Fruit fly (Drosophila melanogaster) whole organism, embryonic: ENCODE measurements around the gene xmas.
A peak's percentile ranks its signal among the peaks of the same experiment; 100 is the strongest.

Experiments used
- Bgb ChIP-seq: fragments of 200-800 bp; sonication (Bioruptor generic); IDR thresholded peaks from 2 replicates; pipeline ENCODE4 v1.3.6; 2022; ENCODE audit warnings: missing biosample characterization, missing genetic modification characterization; ENCODE audit not compliant: partially characterized antibody
- CG11723 ChIP-seq: fragments of 200-800 bp; sonication (Bioruptor generic); optimal IDR thresholded peaks from 2 replicates; lab custom pipeline; 2017; ENCODE audit warnings: missing biosample characterization, mild to moderate bottlenecking, missing genetic modification characterization
- CG13296 ChIP-seq: fragments of 200-800 bp; sonication (Bioruptor generic); optimal IDR thresholded peaks from 3 replicates; lab custom pipeline; 2018; ENCODE audit warnings: missing biosample characterization, mild to moderate bottlenecking, missing genetic modification characterization
- CG15696 ChIP-seq: fragments of 200-800 bp; sonication (Bioruptor generic); optimal IDR thresholded peaks from 2 replicates; lab custom pipeline; 2019; ENCODE audit warnings: missing biosample characterization, mild to moderate bottlenecking, missing genetic modification characterization, moderate library complexity
- CG16813 ChIP-seq: fragments of 200-800 bp; sonication (Bioruptor generic); IDR thresholded peaks from 3 replicates; pipeline ENCODE4 v1.3.6; 2022; ENCODE audit warnings: missing biosample characterization, missing genetic modification characterization; ENCODE audit not compliant: partially characterized antibody
- CG17359 ChIP-seq: fragments of 200-800 bp; sonication (Bioruptor generic); optimal IDR thresholded peaks from 3 replicates; lab custom pipeline; 2018; ENCODE audit warnings: missing biosample characterization, mild to moderate bottlenecking, missing genetic modification characterization, moderate library complexity
- CG17612 ChIP-seq: fragments of 200-800 bp; sonication (Bioruptor generic); IDR thresholded peaks from 2 replicates; pipeline ENCODE4 v1.3.6; 2022; ENCODE audit warnings: missing biosample characterization, missing genetic modification characterization
- CG17829 ChIP-seq: fragments of 200-800 bp; optimal IDR thresholded peaks from 2 replicates; lab custom pipeline; 2019; ENCODE audit warnings: missing biosample characterization, mild to moderate bottlenecking, missing genetic modification characterization, moderate library complexity
- CG1832 ChIP-seq: fragments of 200-800 bp; sonication (Bioruptor generic); optimal IDR thresholded peaks from 2 replicates; lab custom pipeline; 2017; ENCODE audit warnings: missing biosample characterization, mild to moderate bottlenecking, missing genetic modification characterization, inconsistent platforms
- CG2875 ChIP-seq: fragments of 200-800 bp; sonication (Bioruptor generic); optimal IDR thresholded peaks from 2 replicates; lab custom pipeline; 2017; ENCODE audit warnings: missing biosample characterization, mild to moderate bottlenecking, missing genetic modification characterization, missing genetic modification reagents
- CG4617 ChIP-seq: fragments of 200-800 bp; sonication (Bioruptor generic); optimal IDR thresholded peaks from 3 replicates; lab custom pipeline; 2016; ENCODE audit warnings: missing biosample characterization, missing genetic modification characterization, borderline replicate concordance
- CG9817 ChIP-seq: fragments of 200-800 bp; sonication (Bioruptor generic); optimal IDR thresholded peaks from 2 replicates; lab custom pipeline; 2018; ENCODE audit warnings: missing biosample characterization, mild to moderate bottlenecking, missing genetic modification characterization, moderate library complexity
- CTCF ChIP-seq: fragments of 200-800 bp; sonication (Bioruptor generic); optimal IDR thresholded peaks from 2 replicates; lab custom pipeline; 2017; ENCODE audit warnings: missing biosample characterization, mild to moderate bottlenecking, missing genetic modification characterization, moderate library complexity
- CrebB ChIP-seq: fragments of 200-800 bp; sonication (Bioruptor generic); optimal IDR thresholded peaks from 3 replicates; lab custom pipeline; 2018; ENCODE audit warnings: missing biosample characterization, mild to moderate bottlenecking, missing genetic modification characterization
- Doc3 ChIP-seq: fragments of 200-800 bp; sonication (Bioruptor generic); IDR thresholded peaks from 3 replicates; pipeline ENCODE4 v1.3.6; 2022; ENCODE audit warnings: missing biosample characterization, missing genetic modification characterization; ENCODE audit not compliant: partially characterized antibody
- ERR ChIP-seq: fragments of 200-800 bp; sonication (Bioruptor generic); optimal IDR thresholded peaks from 2 replicates; lab custom pipeline; 2016; ENCODE audit warnings: missing biosample characterization, missing genetic modification characterization
- Ets65A ChIP-seq: fragments of 200-800 bp; sonication (Bioruptor generic); peaks from one replicate; lab custom pipeline; 2016; ENCODE audit warnings: missing biosample characterization, missing genetic modification characterization
- Fer1 ChIP-seq: fragments of 200-800 bp; sonication (Bioruptor generic); optimal IDR thresholded peaks from 2 replicates; lab custom pipeline; 2017; ENCODE audit warnings: missing biosample characterization, mild to moderate bottlenecking, missing genetic modification characterization
- HmgZ ChIP-seq: fragments of 200-800 bp; sonication (Bioruptor generic); optimal IDR thresholded peaks from 2 replicates; lab custom pipeline; 2018; ENCODE audit warnings: missing biosample characterization, mild to moderate bottlenecking, missing genetic modification characterization
- Hr39 ChIP-seq: fragments of >200 bp; optimal IDR thresholded peaks from 2 replicates; lab custom pipeline; 2017
- MBD-R2 ChIP-seq: fragments of 200-800 bp; sonication (Bioruptor generic); IDR thresholded peaks from 2 replicates; pipeline ENCODE4 v1.3.6; 2022; ENCODE audit warnings: missing biosample characterization, missing genetic modification characterization
- MESR4 ChIP-seq: fragments of 200-800 bp; sonication (Bioruptor generic); optimal IDR thresholded peaks from 2 replicates; lab custom pipeline; 2018; ENCODE audit warnings: missing biosample characterization, mild to moderate bottlenecking, missing genetic modification characterization, moderate library complexity
- Med ChIP-seq: fragments of 200-800 bp; sonication (Bioruptor generic); peaks from one replicate; lab custom pipeline; 2016; ENCODE audit warnings: missing biosample characterization, missing genetic modification characterization, mild to moderate bottlenecking, inconsistent platforms, moderate library complexity
- Sry-β ChIP-seq: fragments of 200-800 bp; sonication (Bioruptor generic); optimal IDR thresholded peaks from 2 replicates; lab custom pipeline; 2018; ENCODE audit warnings: missing biosample characterization, mild to moderate bottlenecking, missing genetic modification characterization, moderate library complexity
- Taf1 ChIP-seq: fragments of 200-800 bp; sonication (Bioruptor generic); IDR thresholded peaks from 2 replicates; pipeline ENCODE4 v1.3.6; 2022; ENCODE audit warnings: missing biosample characterization, missing genetic modification characterization
- crol ChIP-seq: fragments of 200-800 bp; sonication (Bioruptor generic); IDR thresholded peaks from 2 replicates; pipeline ENCODE4 v1.3.6; 2022; ENCODE audit warnings: missing biosample characterization, missing genetic modification characterization
- cwo ChIP-seq: fragments of 200-800 bp; sonication (Bioruptor generic); optimal IDR thresholded peaks from 3 replicates; lab custom pipeline; 2017; ENCODE audit warnings: missing biosample characterization, missing genetic modification characterization, mild to moderate bottlenecking, moderate library complexity, missing genetic modification reagents
- fd64A ChIP-seq: fragments of 200-800 bp; sonication (Bioruptor generic); optimal IDR thresholded peaks from 3 replicates; lab custom pipeline; 2018; ENCODE audit warnings: missing biosample characterization, mild to moderate bottlenecking, missing genetic modification characterization
- grn ChIP-seq: fragments of 200-800 bp; sonication (Bioruptor generic); optimal IDR thresholded peaks from 3 replicates; lab custom pipeline; 2017; ENCODE audit warnings: missing biosample characterization, missing genetic modification characterization
- hbn ChIP-seq: fragments of 200-800 bp; sonication (Bioruptor generic); IDR thresholded peaks from 2 replicates; pipeline ENCODE4 v1.3.6; 2022; ENCODE audit warnings: missing biosample characterization, missing genetic modification characterization; ENCODE audit not compliant: partially characterized antibody
- her ChIP-seq: fragments of 200-800 bp; sonication (Bioruptor generic); optimal IDR thresholded peaks from 2 replicates; lab custom pipeline; 2016; ENCODE audit warnings: missing biosample characterization, missing genetic modification characterization
- insv ChIP-seq, 2 experiments: fragments of 200-800 bp; sonication (Bioruptor generic); optimal IDR thresholded peaks; 3 replicates each; lab custom pipeline; 2016 to 2018; ENCODE audit warnings: missing biosample characterization in 2 of 2, missing genetic modification characterization in 2 of 2
- kni ChIP-seq: fragments of 200-800 bp; sonication (Bioruptor generic); optimal IDR thresholded peaks from 3 replicates; lab custom pipeline; 2017; ENCODE audit warnings: mild to moderate bottlenecking, missing biosample characterization, missing genetic modification reagents, missing genetic modification characterization
- nom ChIP-seq: fragments of 200-800 bp; sonication (Bioruptor generic); optimal IDR thresholded peaks from 2 replicates; lab custom pipeline; 2017; ENCODE audit warnings: missing biosample characterization, missing genetic modification characterization, mild to moderate bottlenecking, moderate library complexity, missing genetic modification reagents
- onecut ChIP-seq: fragments of 200-800 bp; sonication (Bioruptor generic); IDR thresholded peaks from 2 replicates; pipeline ENCODE4 v1.3.6; 2022; ENCODE audit warnings: missing biosample characterization, missing genetic modification characterization
- pan ChIP-seq, 4 experiments: fragments of >200 bp in 3 of 4; fragments of 200-800 bp in 1 of 4; sonication (Bioruptor generic) in 1 of 4; optimal IDR thresholded peaks in 3 of 4; IDR thresholded peaks in 1 of 4; 2 replicates each; pipeline versions ENCODE4 v1.3.6 to Lab custom; 2017 to 2022; ENCODE audit warnings: missing biosample characterization in 2 of 4, missing genetic modification characterization in 2 of 4, mixed read lengths in 1 of 4
- psq ChIP-seq: fragments of 200-800 bp; sonication (Bioruptor generic); optimal IDR thresholded peaks from 2 replicates; lab custom pipeline; 2017; ENCODE audit warnings: missing biosample characterization, missing genetic modification characterization
- salm ChIP-seq: fragments of 200-800 bp; sonication (Bioruptor generic); optimal IDR thresholded peaks from 2 replicates; lab custom pipeline; 2018; ENCODE audit warnings: missing biosample characterization, mild to moderate bottlenecking, missing genetic modification characterization
- sens ChIP-seq: fragments of 200-800 bp; sonication (Bioruptor generic); peaks from one replicate; lab custom pipeline; 2016; ENCODE audit warnings: missing biosample characterization, missing genetic modification characterization
- sqz ChIP-seq: fragments of 200-800 bp; sonication (Bioruptor generic); optimal IDR thresholded peaks from 3 replicates; lab custom pipeline; 2018; ENCODE audit warnings: missing biosample characterization, mild to moderate bottlenecking, missing genetic modification characterization
- tna ChIP-seq: fragments of 200-800 bp; sonication (Bioruptor generic); IDR thresholded peaks from 2 replicates; pipeline ENCODE4 v1.3.6; 2022; ENCODE audit warnings: missing biosample characterization, missing genetic modification characterization; ENCODE audit not compliant: partially characterized antibody
- tx ChIP-seq: fragments of 200-800 bp; sonication (Bioruptor generic); optimal IDR thresholded peaks from 2 replicates; lab custom pipeline; 2016; ENCODE audit warnings: missing biosample characterization, missing genetic modification characterization
- zen2 ChIP-seq: fragments of 200-800 bp; sonication (Bioruptor generic); IDR thresholded peaks from 3 replicates; pipeline ENCODE4 v1.3.6; 2022; ENCODE audit warnings: missing biosample characterization, missing genetic modification characterization; ENCODE audit not compliant: partially characterized antibody

Gene xmas

DNA sequence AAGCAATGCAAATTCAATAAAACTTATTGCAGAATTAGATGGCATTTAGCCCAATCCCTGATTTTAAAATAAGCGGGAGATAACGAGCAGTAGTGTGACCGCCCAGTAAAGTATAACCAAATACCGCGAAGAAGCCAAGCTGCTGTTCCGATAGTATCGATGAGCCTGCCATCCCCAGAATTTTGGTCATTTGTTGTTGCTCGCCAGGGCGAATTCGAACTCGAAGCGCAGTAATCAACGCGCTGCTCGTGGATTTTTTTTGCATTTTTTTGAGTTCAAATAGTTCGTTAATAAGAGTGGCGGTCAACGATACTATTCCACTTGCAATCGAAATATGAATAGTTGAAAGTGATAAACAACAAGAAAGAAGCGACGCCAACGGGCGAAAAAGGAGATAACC lies 713 bp upstream of the xmas start, which contains the start of gene baz (continued):
- TF ChIP-seq pan (optimal IDR thresholded peaks at IDR 0.05; lab: Kevin White, UChicago) (no peak), pan (GFP tag; optimal IDR thresholded peaks at IDR 0.05 in 1 of 2, IDR thresholded peaks at IDR 0.05 in 1 of 2) (peak in 1 of 2 experiments; percentile 19), tna (GFP tag; lab: Robert Waterston, UW) (peak; percentile 81), CG17829 (peak; percentile 27), psq (GFP tag; lab: Kevin White, UChicago) (no peak), Ets65A (GFP tag; lab: Kevin White, UChicago) (no peak), her (GFP tag; lab: Kevin White, UChicago) (peak; percentile 5), sqz (GFP tag; lab: Kevin White, UChicago) (peak; percentile 61), CTCF (GFP tag; lab: Kevin White, UChicago) (peak; percentile 51), grn (GFP tag; lab: Kevin White, UChicago) (peak; percentile 24)

DNA sequence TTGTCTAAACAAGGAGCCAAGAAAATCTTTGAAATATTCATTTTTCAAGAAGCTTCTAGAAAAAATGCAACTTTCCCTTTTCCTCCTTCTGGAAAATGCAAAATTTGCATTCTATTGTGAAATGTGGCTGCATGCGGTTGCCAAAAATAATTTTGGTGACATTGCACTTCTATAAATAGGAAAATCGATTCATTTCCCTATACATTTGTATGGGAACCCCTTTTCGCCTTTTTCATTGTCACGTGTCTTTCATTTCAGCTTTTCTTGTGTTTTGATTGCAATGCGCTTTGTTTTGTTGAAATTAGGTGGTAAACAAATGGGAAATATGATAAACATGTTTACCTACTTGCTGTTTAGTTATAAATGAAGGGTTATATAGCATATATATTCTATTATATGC lies 8.4 kb downstream of the xmas start:
- TF ChIP-seq CG15696 (no peak), sens (GFP tag; lab: Kevin White, UChicago) (peak; percentile 48)

DNA sequence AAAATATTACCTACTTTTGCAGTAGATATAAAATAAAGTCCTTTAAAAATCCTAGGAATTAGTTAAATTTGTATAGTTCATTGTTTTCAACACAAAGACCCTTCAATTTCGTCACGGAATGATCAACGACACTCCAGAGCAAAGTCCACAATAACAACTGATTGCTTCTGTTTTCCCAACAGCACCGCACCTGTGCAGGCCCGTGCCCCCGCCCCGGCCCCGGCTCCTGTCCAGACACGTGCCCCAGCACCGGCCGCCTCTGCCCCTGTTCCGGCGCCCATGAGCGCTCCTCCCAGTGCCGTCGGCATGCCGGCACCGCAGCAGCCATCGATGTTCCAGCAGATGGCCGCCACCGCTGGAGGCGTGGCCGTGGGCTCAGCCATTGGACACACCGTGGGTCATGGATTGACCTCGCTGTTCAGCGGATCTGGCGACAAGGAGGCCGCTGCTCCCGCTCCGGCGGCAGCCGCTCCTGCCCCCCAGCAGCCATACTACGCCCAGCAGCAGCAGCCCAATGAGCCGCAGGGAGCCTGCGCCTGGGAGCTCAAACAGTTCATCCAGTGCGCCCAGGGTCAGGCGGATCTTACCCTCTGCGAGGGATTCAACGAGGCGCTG lies 9.3 kb downstream of the xmas start:
- TF ChIP-seq nom (GFP tag; lab: Kevin White, UChicago) (peak; percentile 93), CG16813 (GFP tag; lab: Robert Waterston, UW) (peak; percentile 34; the same call in 1 of the 3 replicates), MBD-R2 (GFP tag; lab: Robert Waterston, UW) (0 out of 2 replicates have a peak, but pooled peaks have one; percentile 23), Taf1 (no peak), sens (GFP tag; lab: Kevin White, UChicago) (peak; percentile 33), cwo (GFP tag; lab: Kevin White, UChicago) (peak; percentile 25), CG9817 (tag; lab: Kevin White, UChicago) (no peak), CrebB (tag; lab: Kevin White, UChicago) (no peak), CG11723 (GFP tag; lab: Kevin White, UChicago) (no peak), CG17612 (no peak), crol (GFP tag; lab: Robert Waterston, UW) (peak; percentile 38; the same call in 1 of the 2 replicates), Med (peak; percentile 74), Hr39 (lab: Kevin White, UChicago) (peak; percentile 79)
- TF ChIP-seq, all 482 proteins: peak for 8

DNA sequence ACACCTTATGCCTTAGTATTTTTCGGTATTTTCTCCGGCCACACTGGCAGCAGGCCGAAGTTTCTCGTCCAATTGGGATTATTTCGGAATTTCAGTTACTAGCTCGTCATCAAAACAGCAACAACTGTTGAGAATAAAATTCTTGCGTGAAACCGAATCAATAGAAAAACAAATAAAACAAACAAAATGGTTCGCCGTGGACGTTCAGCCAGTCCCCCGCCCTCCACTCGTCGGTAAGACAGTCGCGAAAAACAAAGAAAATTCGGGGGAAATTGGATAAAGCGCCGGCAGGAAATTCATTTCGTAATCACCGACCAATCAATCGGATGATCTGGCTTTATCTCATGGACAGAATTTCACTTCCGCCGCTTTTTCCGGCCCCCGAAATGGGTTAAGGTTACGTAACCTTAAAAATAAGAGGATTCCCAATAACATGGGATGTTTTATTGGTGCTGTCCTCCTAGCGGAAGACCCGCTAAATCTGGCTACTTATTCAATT lies 10.1 kb downstream of the xmas start, which contains the start of gene Chchd2:
Gene Chchd2, plus strand, starts transcription at position 51 of the 499 bp plus-strand sequence.
- TF ChIP-seq CG11723 (GFP tag; lab: Kevin White, UChicago) (no peak), Sry-β (GFP tag; lab: Kevin White, UChicago) (peak; percentile 87), onecut (GFP tag; lab: Robert Waterston, UW) (peak; percentile 32; the same call in 1 of the 2 replicates), ERR (GFP tag; lab: Kevin White, UChicago) (peak; percentile 12), MESR4 (GFP tag; lab: Kevin White, UChicago) (peak; percentile 89), CG17359 (tag; lab: Kevin White, UChicago) (no peak), fd64A (GFP tag; lab: Kevin White, UChicago) (peak; percentile 27), Bgb (GFP tag; lab: Robert Waterston, UW) (peak; percentile 29; the same call in 1 of the 2 replicates), salm (tag; lab: Kevin White, UChicago) (no peak), CG13296 (GFP tag; lab: Kevin White, UChicago) (peak; percentile 44), CG1832 (GFP tag; lab: Kevin White, UChicago) (no peak), CG4617 (GFP tag; lab: Kevin White, UChicago) (peak; percentile 44), Doc3 (GFP tag; lab: Robert Waterston, UW) (0 out of 3 replicates have a peak, but pooled peaks have one; percentile 8), kni (GFP tag; lab: Kevin White, UChicago) (peak; percentile 38), tx (GFP tag; lab: Kevin White, UChicago) (no peak), Fer1 (GFP tag; lab: Kevin White, UChicago) (peak; percentile 64), insv (GFP tag; optimal IDR thresholded peaks at IDR 0.05; lab: Kevin White, UChicago) (peak; percentile 32 to 90), hbn (peak; percentile 31), HmgZ (tag; lab: Kevin White, UChicago) (no peak), zen2 (GFP tag; lab: Robert Waterston, UW) (0 out of 3 replicates have a peak, but pooled peaks have one; percentile 11), CG2875 (GFP tag; lab: Kevin White, UChicago) (peak; percentile 5)
